Worm (Caenorhabditis elegans) whole organism, L1 larva: Measurements from ENCODE around the gene toca-2.

Experiments used
- C16A3.4 ChIP-seq: fragments of 150-350 bp; optimal IDR thresholded peaks from 2 replicates; lab custom pipeline; 2014; ENCODE audit warnings: missing biosample characterization, missing genetic modification characterization
- C34B4.2 ChIP-seq: sonication (generic microtip); optimal IDR thresholded peaks from 2 replicates; lab custom pipeline; 2017; ENCODE audit warnings: mild to moderate bottlenecking, missing genetic modification characterization, missing compliant biosample characterization
- F16B12.6 ChIP-seq: fragments of 150-350 bp; optimal IDR thresholded peaks from 2 replicates; lab custom pipeline; 2014; ENCODE audit warnings: missing biosample characterization, missing genetic modification characterization
- Y116A8C.19 ChIP-seq: sonication (generic microtip); optimal IDR thresholded peaks from 2 replicates; lab custom pipeline; 2016; ENCODE audit warnings: missing compliant biosample characterization, missing genetic modification characterization, borderline replicate concordance
- aha-1 ChIP-seq: fragments of 150-350 bp; optimal IDR thresholded peaks from 2 replicates; lab custom pipeline; 2014; ENCODE audit warnings: missing biosample characterization, missing genetic modification characterization
- aly-2 ChIP-seq: fragments of 150-350 bp; optimal IDR thresholded peaks from 2 replicates; lab custom pipeline; 2014; ENCODE audit warnings: missing biosample characterization, missing genetic modification characterization
- ama-1 ChIP-seq: fragments of 150-350 bp; optimal IDR thresholded peaks from 2 replicates; lab custom pipeline; 2014
- ceh-8 ChIP-seq: fragments of 200-800 bp; sonication (Bioruptor generic); optimal IDR thresholded peaks from 2 replicates; lab custom pipeline; 2018; ENCODE audit warnings: mild to moderate bottlenecking, missing genetic modification characterization, moderate library complexity, missing compliant biosample characterization
- ceh-82 ChIP-seq, 3 experiments: fragments of 150-350 bp in 1 of 3; sonication (generic microtip) in 2 of 3; optimal IDR thresholded peaks; 2 replicates each; lab custom pipeline; 2014 to 2017; ENCODE audit warnings: missing biosample characterization in 3 of 3, missing genetic modification characterization in 3 of 3
- ceh-88 ChIP-seq: fragments of 200-800 bp; sonication (Bioruptor generic); IDR thresholded peaks from 2 replicates; pipeline ENCODE4 v1.3.6; 2022; ENCODE audit warnings: missing genetic modification characterization, missing compliant biosample characterization
- ceh-90 ChIP-seq: sonication (generic microtip); optimal IDR thresholded peaks from 2 replicates; lab custom pipeline; 2016; ENCODE audit warnings: missing genetic modification characterization, missing compliant biosample characterization
- dpl-1 ChIP-seq, 3 experiments: fragments of 150-350 bp in 2 of 3; sonication (generic microtip) in 1 of 3; optimal IDR thresholded peaks; 2 replicates each; lab custom pipeline; 2014 to 2017; ENCODE audit warnings: missing biosample characterization in 3 of 3, missing genetic modification characterization in 3 of 3, missing genetic modification reagents in 3 of 3
- efl-3 ChIP-seq: fragments of 200-800 bp; sonication (Bioruptor generic); optimal IDR thresholded peaks from 2 replicates; lab custom pipeline; 2018; ENCODE audit warnings: mild to moderate bottlenecking, missing genetic modification characterization, missing compliant biosample characterization
- egl-27 ChIP-seq, 2 experiments: fragments of 150-350 bp in 1 of 2; sonication (generic microtip); optimal IDR thresholded peaks; 3 replicates each; lab custom pipeline; 2017 to 2018; ENCODE audit warnings: missing biosample characterization in 2 of 2, missing genetic modification characterization in 2 of 2, missing genetic modification reagents in 2 of 2
- elt-2 ChIP-seq: sonication (generic microtip); optimal IDR thresholded peaks from 2 replicates; lab custom pipeline; 2016; ENCODE audit warnings: missing genetic modification characterization, mild to moderate bottlenecking, inconsistent platforms, missing compliant biosample characterization, missing genetic modification reagents
- fkh-10 ChIP-seq: sonication (generic microtip); optimal IDR thresholded peaks from 2 replicates; lab custom pipeline; 2017; ENCODE audit warnings: missing biosample characterization, missing genetic modification reagents, missing genetic modification characterization
- fkh-4 ChIP-seq: sonication (generic microtip); optimal IDR thresholded peaks from 2 replicates; lab custom pipeline; 2016; ENCODE audit warnings: missing compliant biosample characterization, missing genetic modification characterization, borderline replicate concordance
- fkh-8 ChIP-seq: sonication (generic microtip); optimal IDR thresholded peaks from 2 replicates; lab custom pipeline; 2016; ENCODE audit warnings: mild to moderate bottlenecking, missing genetic modification characterization, missing compliant biosample characterization
- grh-1 ChIP-seq: fragments of 200-800 bp; sonication (Bioruptor generic); IDR thresholded peaks from 2 replicates; pipeline ENCODE4 v1.3.6; 2022; ENCODE audit warnings: missing genetic modification reagents, missing genetic modification characterization, missing compliant biosample characterization
- hpl-2 ChIP-seq: fragments of 150-350 bp; optimal IDR thresholded peaks from 2 replicates; lab custom pipeline; 2014; ENCODE audit warnings: missing biosample characterization, missing genetic modification reagents, missing genetic modification characterization
- irx-1 ChIP-seq: sonication (generic microtip); optimal IDR thresholded peaks from 2 replicates; lab custom pipeline; 2016; ENCODE audit warnings: missing genetic modification characterization, missing compliant biosample characterization
- isw-1 ChIP-seq: fragments of 200-800 bp; sonication (Bioruptor generic); IDR thresholded peaks from 2 replicates; pipeline ENCODE4 v1.3.6; 2022; ENCODE audit warnings: missing genetic modification characterization, missing compliant biosample characterization
- lin-13 ChIP-seq: fragments of 150-350 bp; optimal IDR thresholded peaks from 2 replicates; lab custom pipeline; 2014; ENCODE audit warnings: missing biosample characterization, missing genetic modification reagents, missing genetic modification characterization
- lin-14 ChIP-seq: fragments of 200-800 bp; sonication (Bioruptor generic); optimal IDR thresholded peaks from 2 replicates; lab custom pipeline; 2018; ENCODE audit warnings: mild to moderate bottlenecking, missing genetic modification characterization, moderate library complexity, missing compliant biosample characterization
- lin-35 ChIP-seq, 2 experiments: fragments of 150-350 bp; optimal IDR thresholded peaks; 2 replicates each; lab custom pipeline; 2014; ENCODE audit warnings: missing biosample characterization in 2 of 2, missing genetic modification characterization in 2 of 2, missing genetic modification reagents in 2 of 2
- lin-39 ChIP-seq: fragments of 150-350 bp; optimal IDR thresholded peaks from 2 replicates; lab custom pipeline; 2014; ENCODE audit warnings: missing biosample characterization, missing genetic modification reagents, missing genetic modification characterization
- lir-3 ChIP-seq: sonication (generic microtip); optimal IDR thresholded peaks from 2 replicates; lab custom pipeline; 2016; ENCODE audit warnings: mild to moderate bottlenecking, missing genetic modification characterization, moderate library complexity, missing compliant biosample characterization; ENCODE audit not compliant: poor library complexity
- mep-1 ChIP-seq: fragments of 150-350 bp; optimal IDR thresholded peaks from 2 replicates; lab custom pipeline; 2014; ENCODE audit warnings: missing biosample characterization, missing genetic modification characterization
- nhr-12 ChIP-seq: sonication (generic microtip); optimal IDR thresholded peaks from 2 replicates; lab custom pipeline; 2017; ENCODE audit warnings: missing biosample characterization, missing genetic modification characterization
- nhr-19 ChIP-seq: fragments of 200-800 bp; sonication (Bioruptor generic); conservative IDR thresholded peaks from 2 replicates; pipeline ENCODE4 v1.3.6; 2022; ENCODE audit warnings: missing genetic modification characterization, missing compliant biosample characterization
- nhr-20 ChIP-seq: sonication (generic microtip); optimal IDR thresholded peaks from 2 replicates; lab custom pipeline; 2016; ENCODE audit warnings: mild to moderate bottlenecking, missing genetic modification characterization, missing compliant biosample characterization
- nhr-47 ChIP-seq: sonication (generic microtip); optimal IDR thresholded peaks from 2 replicates; lab custom pipeline; 2016; ENCODE audit warnings: mild to moderate bottlenecking, missing genetic modification characterization, moderate library complexity, missing compliant biosample characterization
- nhr-71 ChIP-seq: sonication (generic microtip); optimal IDR thresholded peaks from 2 replicates; lab custom pipeline; 2016; ENCODE audit warnings: mild to moderate bottlenecking, missing genetic modification characterization, moderate library complexity, missing compliant biosample characterization
- nhr-85 ChIP-seq: sonication (generic microtip); peaks from one replicate; lab custom pipeline; 2016; ENCODE audit warnings: missing genetic modification characterization, inconsistent platforms, missing compliant biosample characterization
- nhr-90 ChIP-seq: sonication (generic microtip); optimal IDR thresholded peaks from 2 replicates; lab custom pipeline; 2016; ENCODE audit warnings: mild to moderate bottlenecking, missing genetic modification characterization, missing compliant biosample characterization; ENCODE audit not compliant: poor library complexity
- pag-3 ChIP-seq: sonication (generic microtip); optimal IDR thresholded peaks from 2 replicates; lab custom pipeline; 2017; ENCODE audit warnings: missing genetic modification characterization, mild to moderate bottlenecking, missing compliant biosample characterization, antibody characterized with exemption, borderline replicate concordance; ENCODE audit not compliant: insufficient read depth
- pax-3 ChIP-seq: fragments of 200-800 bp; sonication (Bioruptor generic); optimal IDR thresholded peaks from 2 replicates; lab custom pipeline; 2018; ENCODE audit warnings: mild to moderate bottlenecking, missing genetic modification characterization, moderate library complexity, missing compliant biosample characterization
- rnt-1 ChIP-seq: sonication (generic microtip); optimal IDR thresholded peaks from 2 replicates; lab custom pipeline; 2016; ENCODE audit warnings: mild to moderate bottlenecking, missing genetic modification characterization, moderate library complexity, missing compliant biosample characterization
- snpc-4 ChIP-seq: fragments of 150-350 bp; optimal IDR thresholded peaks from 2 replicates; lab custom pipeline; 2014; ENCODE audit warnings: missing biosample characterization, missing genetic modification characterization
- sox-4 ChIP-seq: sonication (generic microtip); optimal IDR thresholded peaks from 2 replicates; lab custom pipeline; 2016; ENCODE audit warnings: missing genetic modification characterization, missing compliant biosample characterization
- swsn-7 ChIP-seq: sonication (generic microtip); optimal IDR thresholded peaks from 2 replicates; lab custom pipeline; 2016; ENCODE audit warnings: missing genetic modification characterization, missing compliant biosample characterization
- tlp-1 ChIP-seq: fragments of 150-350 bp; optimal IDR thresholded peaks from 2 replicates; lab custom pipeline; 2014; ENCODE audit warnings: missing biosample characterization, missing genetic modification characterization
- unc-86 ChIP-seq: sonication (generic microtip); optimal IDR thresholded peaks from 2 replicates; lab custom pipeline; 2016; ENCODE audit warnings: missing genetic modification characterization, missing compliant biosample characterization
- unc-98 ChIP-seq: fragments of 200-800 bp; sonication (Bioruptor generic); IDR thresholded peaks from 2 replicates; pipeline ENCODE4 v1.3.6; 2022; ENCODE audit warnings: missing genetic modification characterization, missing compliant biosample characterization
- vab-15 ChIP-seq: sonication (generic microtip); optimal IDR thresholded peaks from 2 replicates; lab custom pipeline; 2017; ENCODE audit warnings: missing genotype, mild to moderate bottlenecking, missing genetic modification characterization, missing compliant biosample characterization
- xbp-1 ChIP-seq: sonication (generic microtip); optimal IDR thresholded peaks from 2 replicates; lab custom pipeline; 2016; ENCODE audit warnings: missing genetic modification characterization, missing compliant biosample characterization
- zag-1 ChIP-seq: fragments of 150-350 bp; optimal IDR thresholded peaks from 2 replicates; lab custom pipeline; 2014; ENCODE audit warnings: missing biosample characterization, missing genetic modification characterization
- zip-4 ChIP-seq: fragments of 200-800 bp; sonication (Bioruptor generic); optimal IDR thresholded peaks from 2 replicates; lab custom pipeline; 2018; ENCODE audit warnings: mild to moderate bottlenecking, missing genetic modification characterization, moderate library complexity, missing compliant biosample characterization
- ztf-11 ChIP-seq, 2 experiments: sonication (generic microtip); optimal IDR thresholded peaks; 2 replicates each; lab custom pipeline; 2016 to 2017; ENCODE audit warnings: missing genetic modification characterization in 2 of 2, missing biosample characterization in 1 of 2, missing compliant biosample characterization in 1 of 2
- ztf-4 ChIP-seq: fragments of 150-350 bp; optimal IDR thresholded peaks from 2 replicates; lab custom pipeline; 2014; ENCODE audit warnings: missing biosample characterization, missing genetic modification characterization

The toca-2 gene

DNA sequence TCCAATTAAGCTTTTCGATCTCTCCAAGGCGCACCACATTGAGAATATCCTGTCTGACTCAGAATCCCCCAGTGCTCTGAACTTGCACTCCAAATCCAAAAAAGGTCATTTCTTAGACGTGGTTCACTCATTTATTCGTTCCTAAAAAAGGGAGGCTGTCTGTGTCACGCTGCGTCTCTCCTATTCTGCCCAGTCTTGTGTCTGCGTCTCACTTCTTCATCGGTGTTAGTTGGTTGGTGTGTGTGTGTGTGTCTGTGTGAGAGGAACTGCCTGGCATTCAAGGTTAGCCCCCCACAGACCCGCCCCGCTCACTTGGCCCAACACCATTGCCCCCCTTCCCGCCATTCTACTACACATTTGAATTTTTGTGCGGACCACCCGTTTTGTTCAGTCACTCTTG lies 38.2 kb upstream of the toca-2 start (continued):
- TF ChIP-seq nhr-47 (tag; lab: Kevin White, UChicago) (peak; percentile 34), sox-4 (tag; lab: Kevin White, UChicago) (no peak), unc-98 (GFP tag; lab: Robert Waterston, UW) (no peak), xbp-1 (tag; lab: Kevin White, UChicago) (peak; percentile 6), ceh-8 (GFP tag; lab: Kevin White, UChicago) (no peak), isw-1 (no peak), fkh-10 (GFP tag; lab: Kevin White, UChicago) (peak; percentile 1), tlp-1 (tag; lab: Kevin White, UChicago) (no peak), pag-3 (tag; lab: Kevin White, UChicago) (no peak), snpc-4 (no peak), swsn-7 (tag; lab: Kevin White, UChicago) (peak; percentile 24), ztf-11 (tag; optimal IDR thresholded peaks at IDR 0.05; lab: Kevin White, UChicago) (no peak), lin-39 (tag; lab: Kevin White, UChicago) (no peak), efl-3 (GFP tag; lab: Kevin White, UChicago) (peak; percentile 14), nhr-90 (tag; lab: Kevin White, UChicago) (no peak), ceh-90 (tag; lab: Kevin White, UChicago) (no peak), zag-1 (tag; lab: Kevin White, UChicago) (no peak), egl-27 (tag; optimal IDR thresholded peaks at IDR 0.05; lab: Kevin White, UChicago) (peak in 1 of 2 experiments; percentile 8), fkh-4 (no peak), lin-14 (peak; percentile 89), hpl-2 (GFP tag; lab: Kevin White, UChicago) (no peak), zip-4 (GFP tag; lab: Kevin White, UChicago) (no peak), nhr-12 (tag; lab: Kevin White, UChicago) (no peak), grh-1 (no peak), Y116A8C.19 (tag; lab: Kevin White, UChicago) (no peak), unc-86 (tag; lab: Kevin White, UChicago) (peak; percentile 1), aha-1 (tag; lab: Kevin White, UChicago) (no peak), fkh-8 (peak; percentile 61), ceh-82 (tag; optimal IDR thresholded peaks at IDR 0.05; lab: Kevin White, UChicago) (peak in 2 of 3 experiments; percentile 57 to 69), irx-1 (tag; lab: Kevin White, UChicago) (no peak), C16A3.4 (peak; percentile 17), ama-1 (lab: Kevin White, UChicago) (peak; percentile 23), dpl-1 (GFP tag; optimal IDR thresholded peaks at IDR 0.05; lab: Kevin White, UChicago) (peak in 1 of 3 experiments; percentile 20), vab-15 (tag; lab: Kevin White, UChicago) (no peak), nhr-19 (no peak; the same call in 1 of the 2 replicates), lin-13 (GFP tag; lab: Kevin White, UChicago) (no peak), elt-2 (tag; lab: Kevin White, UChicago) (no peak)

DNA sequence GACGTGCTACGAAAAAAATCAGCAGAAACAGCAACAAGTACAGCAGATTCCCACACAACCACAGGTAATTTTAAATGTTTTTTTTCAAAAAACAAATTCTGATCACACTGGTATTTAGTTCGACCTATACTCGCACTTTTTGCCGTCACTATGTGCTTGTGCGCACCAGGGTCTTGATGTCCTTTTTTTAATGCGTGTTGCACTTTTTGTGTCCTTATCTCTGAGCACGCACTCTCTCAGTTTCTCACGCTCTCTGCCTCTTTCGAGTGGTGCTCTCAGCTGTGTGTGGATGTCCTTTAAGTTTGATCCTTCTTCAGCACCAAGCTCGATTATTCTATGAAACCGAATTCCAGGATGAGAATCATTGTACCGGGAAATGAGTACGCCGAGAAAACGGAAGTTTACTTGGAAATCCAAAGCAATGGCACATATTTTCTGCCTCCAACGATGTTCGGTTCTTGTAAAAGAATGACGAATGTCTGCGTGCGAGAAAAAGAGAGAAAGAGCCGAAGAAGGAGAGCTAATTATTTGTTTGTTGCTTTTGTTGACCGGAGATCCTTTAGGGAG lies 37.2 kb upstream of the toca-2 start:
- TF ChIP-seq rnt-1 (tag; lab: Kevin White, UChicago) (peak; percentile 8), elt-2 (tag; lab: Kevin White, UChicago) (no peak), egl-27 (tag; optimal IDR thresholded peaks at IDR 0.05; lab: Kevin White, UChicago) (no peak), snpc-4 (no peak), aly-2 (tag; lab: Kevin White, UChicago) (no peak), nhr-12 (tag; lab: Kevin White, UChicago) (no peak), vab-15 (tag; lab: Kevin White, UChicago) (no peak), dpl-1 (GFP tag; optimal IDR thresholded peaks at IDR 0.05; lab: Kevin White, UChicago) (no peak), lin-14 (peak; percentile 59), nhr-85 (peak; percentile 1), ztf-4 (tag; lab: Kevin White, UChicago) (no peak), lin-35 (GFP tag; optimal IDR thresholded peaks at IDR 0.05; lab: Kevin White, UChicago) (peak in 1 of 2 experiments; percentile 14), nhr-71 (tag; lab: Kevin White, UChicago) (peak; percentile 69), pax-3 (tag; lab: Kevin White, UChicago) (peak; percentile 51), fkh-4 (no peak), nhr-47 (tag; lab: Kevin White, UChicago) (peak; percentile 66), lir-3 (tag; lab: Kevin White, UChicago) (no peak), fkh-8 (peak; percentile 92), mep-1 (tag; lab: Kevin White, UChicago) (peak; percentile 44), nhr-20 (tag; lab: Kevin White, UChicago) (no peak), F16B12.6 (tag; lab: Kevin White, UChicago) (no peak), ceh-88 (GFP tag; lab: Robert Waterston, UW) (0 out of 2 replicates have a peak, but pooled peaks have one; percentile 8), unc-86 (tag; lab: Kevin White, UChicago) (peak; percentile 35), C34B4.2 (tag; lab: Kevin White, UChicago) (no peak)
